Fruit fly (Drosophila melanogaster) whole organism, pupa: ENCODE results near the gene CG31759.

Experiments used
- CG10348 ChIP-seq: fragments of 200-800 bp; sonication (Bioruptor generic); IDR thresholded peaks from 2 replicates; pipeline ENCODE4 v1.3.6; 2022; ENCODE audit warnings: missing biosample characterization, missing genetic modification characterization
- CG12605 ChIP-seq: fragments of 200-800 bp; sonication (Bioruptor generic); IDR thresholded peaks from 2 replicates; pipeline ENCODE4 v1.3.6; 2022; ENCODE audit warnings: missing biosample characterization, missing genetic modification characterization
- CG13204 ChIP-seq: fragments of 200-800 bp; sonication (Bioruptor generic); optimal IDR thresholded peaks from 2 replicates; lab custom pipeline; 2018; ENCODE audit warnings: missing biosample characterization, mild to moderate bottlenecking, missing genetic modification characterization, moderate library complexity
- CG14655 ChIP-seq: fragments of 200-800 bp; sonication (Bioruptor generic); optimal IDR thresholded peaks from 3 replicates; lab custom pipeline; 2017; ENCODE audit warnings: mild to moderate bottlenecking, missing biosample characterization, missing genetic modification reagents, missing genetic modification characterization
- CG15710 ChIP-seq: fragments of 200-800 bp; sonication (Bioruptor generic); optimal IDR thresholded peaks from 2 replicates; lab custom pipeline; 2018; ENCODE audit warnings: missing biosample characterization, mild to moderate bottlenecking, missing genetic modification characterization, moderate library complexity
- CG17806 ChIP-seq: fragments of 200-800 bp; sonication (Bioruptor generic); optimal IDR thresholded peaks from 2 replicates; lab custom pipeline; 2018; ENCODE audit warnings: missing biosample characterization, mild to moderate bottlenecking, missing genetic modification characterization, moderate library complexity
- CG32121 ChIP-seq: fragments of 200-800 bp; sonication (Bioruptor generic); IDR thresholded peaks from 2 replicates; pipeline ENCODE4 v1.3.6; 2022; ENCODE audit warnings: missing biosample characterization, missing genetic modification characterization
- CG34367 ChIP-seq: fragments of 200-800 bp; sonication (Bioruptor generic); optimal IDR thresholded peaks from 2 replicates; lab custom pipeline; 2018; ENCODE audit warnings: missing biosample characterization, mild to moderate bottlenecking, missing genetic modification characterization
- CG4496 ChIP-seq: fragments of 200-800 bp; sonication (Bioruptor generic); IDR thresholded peaks from 3 replicates; pipeline ENCODE4 v1.3.6; 2022; ENCODE audit warnings: missing biosample characterization, missing genetic modification characterization
- CG8159 ChIP-seq: fragments of 200-800 bp; sonication (Bioruptor generic); optimal IDR thresholded peaks from 3 replicates; lab custom pipeline; 2018; ENCODE audit warnings: missing biosample characterization, mild to moderate bottlenecking, missing genetic modification characterization, moderate library complexity
- CG8301 ChIP-seq: fragments of 200-800 bp; sonication (Bioruptor generic); optimal IDR thresholded peaks from 2 replicates; lab custom pipeline; 2018; ENCODE audit warnings: missing biosample characterization, mild to moderate bottlenecking, missing genetic modification characterization
- CG9948 ChIP-seq: fragments of 200-800 bp; sonication (Bioruptor generic); optimal IDR thresholded peaks from 2 replicates; lab custom pipeline; 2018; ENCODE audit warnings: missing biosample characterization, mild to moderate bottlenecking, missing genetic modification characterization, moderate library complexity
- D1 ChIP-seq: fragments of 200-800 bp; sonication (Bioruptor generic); optimal IDR thresholded peaks from 2 replicates; lab custom pipeline; 2018; ENCODE audit warnings: missing biosample characterization, mild to moderate bottlenecking, missing genetic modification characterization, moderate library complexity
- EcR ChIP-seq: fragments of 200-800 bp; sonication (Bioruptor generic); optimal IDR thresholded peaks from 3 replicates; lab custom pipeline; 2019; ENCODE audit warnings: missing biosample characterization, missing genetic modification characterization, mild to moderate bottlenecking, moderate library complexity, missing genetic modification reagents
- Ets98B ChIP-seq: fragments of 200-800 bp; sonication (Bioruptor generic); IDR thresholded peaks from 2 replicates; pipeline ENCODE4 v1.3.6; 2022; ENCODE audit warnings: missing biosample characterization, missing genetic modification characterization
- Pif1A ChIP-seq: fragments of 200-800 bp; sonication (Bioruptor generic); optimal IDR thresholded peaks from 3 replicates; lab custom pipeline; 2016; ENCODE audit warnings: missing biosample characterization, missing genetic modification characterization
- Pif1B ChIP-seq: fragments of 200-800 bp; sonication (Bioruptor generic); optimal IDR thresholded peaks from 3 replicates; lab custom pipeline; 2016; ENCODE audit warnings: missing biosample characterization, missing genetic modification characterization
- Snoo ChIP-seq: fragments of 200-800 bp; sonication (Bioruptor generic); optimal IDR thresholded peaks from 3 replicates; lab custom pipeline; 2017; ENCODE audit warnings: missing biosample characterization, mild to moderate bottlenecking, missing genetic modification characterization, inconsistent platforms
- fd96Ca ChIP-seq: fragments of 200-800 bp; sonication (Bioruptor generic); IDR thresholded peaks from 3 replicates; pipeline ENCODE4 v1.3.6; 2022; ENCODE audit warnings: missing biosample characterization, missing genetic modification characterization
- gl ChIP-seq: fragments of 200-800 bp; sonication (Bioruptor generic); optimal IDR thresholded peaks from 2 replicates; lab custom pipeline; 2018; ENCODE audit warnings: missing biosample characterization, mild to moderate bottlenecking, missing genetic modification characterization
- rn ChIP-seq: fragments of 200-800 bp; sonication (Bioruptor generic); IDR thresholded peaks from 2 replicates; pipeline ENCODE4 v1.3.6; 2022; ENCODE audit warnings: missing biosample characterization, missing genetic modification characterization

CG31759 gene

dm6 chr2L:12207549-12207948 is at the start of gene CG31759:
CG31759 (plus strand) TSS chr2L:12207709.
- TF ChIP-seq fd96Ca (no peak), CG32121 (GFP tag; lab: Robert Waterston, UW) (no peak), Snoo (tag; lab: Kevin White, UChicago) (no peak), gl (tag; lab: Kevin White, UChicago) (no peak), CG9948 (no peak), CG8159 (tag; lab: Kevin White, UChicago) (no peak), CG17806 (no peak), CG13204 (GFP tag; lab: Kevin White, UChicago) (no peak), CG4496 (GFP tag; lab: Robert Waterston, UW) (no peak), EcR (GFP tag; lab: Kevin White, UChicago) (no peak), CG12605 (GFP tag; lab: Robert Waterston, UW) (no peak), Pif1A (GFP tag; lab: Kevin White, UChicago) (no peak), CG8301 (tag; lab: Kevin White, UChicago) (no peak), CG10348 (GFP tag; lab: Robert Waterston, UW) (no peak), Ets98B (GFP tag; lab: Robert Waterston, UW) (no peak), CG14655 (GFP tag; lab: Kevin White, UChicago) (no peak), CG15710 (tag; lab: Kevin White, UChicago) (no peak), Pif1B (GFP tag; lab: Kevin White, UChicago) (no peak), rn (GFP tag; lab: Robert Waterston, UW) (no peak)

DNA sequence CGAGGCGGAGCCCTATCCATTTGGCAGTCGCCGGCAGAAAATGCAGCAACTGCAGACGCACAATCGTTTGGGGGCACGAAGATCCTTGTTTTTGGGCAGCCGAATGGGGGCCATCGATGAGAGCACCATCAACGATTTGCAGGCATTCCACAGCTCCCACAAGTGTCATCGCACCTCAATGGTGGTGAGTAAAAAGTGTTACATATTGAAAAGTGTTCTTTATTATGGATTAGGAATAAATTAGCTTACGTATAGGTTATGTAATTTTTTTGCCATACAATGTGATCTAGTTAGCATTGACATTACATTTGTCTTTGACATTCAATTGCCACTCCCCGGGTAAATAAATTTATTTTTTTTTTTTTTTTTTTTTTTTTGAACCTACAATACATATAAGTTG is 46.0 kb upstream of the CG31759 start, which contains the start of gene CG31861:
CG31861 (plus strand) TSS at position 301 of the 400 bp plus-strand sequence.
- no peak for TF ChIP-seq CG4496 (GFP tag; lab: Robert Waterston, UW)
- no peak for TF ChIP-seq CG8159 (tag; lab: Kevin White, UChicago)
- TF ChIP-seq Pif1B (GFP tag; lab: Kevin White, UChicago): no peak
- TF ChIP-seq D1 (tag; lab: Kevin White, UChicago): no peak
- TF ChIP-seq fd96Ca: no peak
- no peak for TF ChIP-seq CG14655 (GFP tag; lab: Kevin White, UChicago)
- TF ChIP-seq CG34367 (tag; lab: Kevin White, UChicago): no peak
- TF ChIP-seq CG15710 (tag; lab: Kevin White, UChicago): no peak
- no peak for TF ChIP-seq CG12605 (GFP tag; lab: Robert Waterston, UW)
- no peak for TF ChIP-seq Ets98B (GFP tag; lab: Robert Waterston, UW)
- TF ChIP-seq CG8301 (tag; lab: Kevin White, UChicago): no peak
- no peak for TF ChIP-seq gl (tag; lab: Kevin White, UChicago)
- no peak for TF ChIP-seq CG10348 (GFP tag; lab: Robert Waterston, UW)
- no peak for TF ChIP-seq Snoo (tag; lab: Kevin White, UChicago)
- no peak for TF ChIP-seq Pif1A (GFP tag; lab: Kevin White, UChicago)
- TF ChIP-seq CG32121 (GFP tag; lab: Robert Waterston, UW): no peak
- no peak for TF ChIP-seq CG9948
- no peak for TF ChIP-seq CG17806
- TF ChIP-seq EcR (GFP tag; lab: Kevin White, UChicago): no peak
- TF ChIP-seq, all 21 proteins: peak for 0

- TF ChIP-seq Pif1A (GFP tag; lab: Kevin White, UChicago): no peak
- no peak for TF ChIP-seq CG14655 (GFP tag; lab: Kevin White, UChicago)
- no peak for TF ChIP-seq CG8301 (tag; lab: Kevin White, UChicago)
- TF ChIP-seq CG9948: no peak
- no peak for TF ChIP-seq rn (GFP tag; lab: Robert Waterston, UW)
- no peak for TF ChIP-seq CG13204 (GFP tag; lab: Kevin White, UChicago)
- TF ChIP-seq D1 (tag; lab: Kevin White, UChicago): no peak
- TF ChIP-seq CG10348 (GFP tag; lab: Robert Waterston, UW): no peak
- no peak for TF ChIP-seq CG4496 (GFP tag; lab: Robert Waterston, UW)
- TF ChIP-seq fd96Ca: no peak
- no peak for TF ChIP-seq CG17806
Measured at dm6 chr2L:12163941-12164340, 43.6 kb upstream of the CG31759 start, which contains the start of gene ZnT33D. ZnT33D (plus strand) TSS chr2L:12164241.

- no peak for TF ChIP-seq CG14655 (GFP tag; lab: Kevin White, UChicago)
- TF ChIP-seq Ets98B (GFP tag; lab: Robert Waterston, UW): no peak
Measured at dm6 chr2L:12170250-12170649, 37.3 kb upstream of the CG31759 start, which contains the start of gene CG17217. CG17217 (plus strand) TSS chr2L:12170550.

DNA sequence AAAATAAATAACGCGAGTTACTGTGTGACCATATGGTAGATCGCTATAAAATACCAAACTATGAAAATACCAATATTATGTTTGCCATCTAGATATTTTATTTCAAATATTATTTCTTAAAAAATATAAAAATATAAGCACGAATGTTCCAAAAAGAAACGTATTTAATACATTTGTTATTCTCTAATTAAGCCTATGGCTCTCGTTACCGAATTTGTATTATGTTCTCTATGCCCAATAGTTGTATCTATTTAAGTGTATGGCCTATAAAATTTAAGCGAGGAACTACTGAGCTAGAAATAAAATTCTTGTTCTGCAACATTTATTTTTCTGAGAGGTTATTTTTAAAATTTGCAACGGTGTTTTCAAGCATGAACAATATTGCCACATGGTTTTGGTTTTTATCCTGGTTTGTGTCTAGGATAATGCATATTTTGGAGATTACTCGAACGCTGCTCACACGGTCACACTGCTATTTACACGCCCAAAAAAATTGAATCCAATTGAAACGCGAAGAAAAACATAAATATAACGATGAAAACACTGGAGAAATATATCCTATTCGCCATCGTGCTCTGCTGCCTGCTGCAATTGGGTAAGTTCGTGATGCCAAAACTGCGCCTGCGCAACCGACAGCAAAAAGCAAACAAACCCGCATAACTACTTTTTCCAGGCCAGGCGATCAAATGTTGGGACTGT is 34.8 kb upstream of the CG31759 start, which contains the start of the genes CG6583 and crok:
CG6583 (minus strand) TSS at position 51 of the 699 bp plus-strand sequence.
crok (plus strand) TSS at position 446 of the 699 bp plus-strand sequence.
- TF ChIP-seq CG15710 (tag; lab: Kevin White, UChicago): no peak
- no peak for TF ChIP-seq fd96Ca
- no peak for TF ChIP-seq Snoo (tag; lab: Kevin White, UChicago)
- no peak for TF ChIP-seq Pif1A (GFP tag; lab: Kevin White, UChicago)
- no peak for TF ChIP-seq CG32121 (GFP tag; lab: Robert Waterston, UW)
- TF ChIP-seq CG9948: no peak
- TF ChIP-seq CG13204 (GFP tag; lab: Kevin White, UChicago): no peak
- no peak for TF ChIP-seq rn (GFP tag; lab: Robert Waterston, UW)
- TF ChIP-seq Ets98B (GFP tag; lab: Robert Waterston, UW): no peak
- no peak for TF ChIP-seq CG34367 (tag; lab: Kevin White, UChicago)
